Fruit fly (Drosophila melanogaster): Measurements from ENCODE around the gene MED6.

MED6 gene

dm6 chr3R:9747272-9747874 is 21.4 kb downstream of the MED6 start, which contains the start of gene CG12948 (continued):
- peak; percentile 98 for TF ChIP-seq Doc3 (GFP tag; IDR thresholded peaks at IDR 0.05; ENCODE audit: partially characterized antibody)
- peak; percentile 95 for TF ChIP-seq hbn (GFP tag; IDR thresholded peaks at IDR 0.05; ENCODE audit: partially characterized antibody)
- peak; percentile 16 for TF ChIP-seq CG1792 (GFP tag; optimal IDR thresholded peaks at IDR 0.05)
- peak; percentile 56; the same call in 1 of the 2 replicates for TF ChIP-seq klu (GFP tag; IDR thresholded peaks at IDR 0.05)
- TF ChIP-seq CG4854 (GFP tag; optimal IDR thresholded peaks at IDR 0.05) = peak; percentile 9
- TF ChIP-seq bbx (GFP tag; IDR thresholded peaks at IDR 0.05; ENCODE audit: partially characterized antibody) = peak; percentile 75
- no peak for TF ChIP-seq CG14965 (GFP tag; optimal IDR thresholded peaks at IDR 0.05; ENCODE audit: borderline replicate concordance)
- TF ChIP-seq CG7271 (tag; optimal IDR thresholded peaks at IDR 0.05) = peak; percentile 5
- no peak for TF ChIP-seq prd (optimal IDR thresholded peaks at IDR 0.05)
- TF ChIP-seq prd (GFP tag; IDR thresholded peaks at IDR 0.05) = peak; percentile 34; the same call in 1 of the 3 replicates
- TF ChIP-seq CG9797 (GFP tag; optimal IDR thresholded peaks at IDR 0.05) = no peak
- peak; percentile 6; the same call in 1 of the 4 replicates for TF ChIP-seq Gug (GFP tag; IDR thresholded peaks at IDR 0.05)
- TF ChIP-seq dmrt99B (tag; optimal IDR thresholded peaks at IDR 0.05) = no peak
- peak; percentile 83 for TF ChIP-seq Sry-δ (GFP tag; optimal IDR thresholded peaks at IDR 0.05)
- TF ChIP-seq slbo (GFP tag; IDR thresholded peaks at IDR 0.05) = peak; percentile 67
- peak; percentile 53 for TF ChIP-seq HLH54F (GFP tag; optimal IDR thresholded peaks at IDR 0.05)
- TF ChIP-seq jumu (GFP tag; optimal IDR thresholded peaks at IDR 0.05) = peak; percentile 10
- TF ChIP-seq CG10274 (GFP tag; optimal IDR thresholded peaks at IDR 0.05) = no peak
- no peak for TF ChIP-seq CG4360 (GFP tag; IDR thresholded peaks at IDR 0.05)
- peak; percentile 23 for TF ChIP-seq pzg (GFP tag; optimal IDR thresholded peaks at IDR 0.05)
- TF ChIP-seq usp (GFP tag; optimal IDR thresholded peaks at IDR 0.05) = no peak
- TF ChIP-seq CG10366 (GFP tag; IDR thresholded peaks at IDR 0.05) = peak; percentile 11; the same call in 1 of the 2 replicates
- TF ChIP-seq Fer1 (GFP tag; optimal IDR thresholded peaks at IDR 0.05) = peak; percentile 57
- TF ChIP-seq CG12104 (GFP tag; optimal IDR thresholded peaks at IDR 0.05) = peak; percentile 4
- TF ChIP-seq tin (GFP tag; optimal IDR thresholded peaks at IDR 0.05) = peak; percentile 50
- no peak for TF ChIP-seq pb (GFP tag; optimal IDR thresholded peaks at IDR 0.05)
- TF ChIP-seq row (GFP tag; IDR thresholded peaks at IDR 0.05) = peak; percentile 95
- peak; percentile 77 for TF ChIP-seq CG2120 (GFP tag; optimal IDR thresholded peaks at IDR 0.05)
- peak; percentile 36 for TF ChIP-seq CG7786 (GFP tag; optimal IDR thresholded peaks at IDR 0.05)
- no peak for TF ChIP-seq Hmr (GFP tag; optimal IDR thresholded peaks at IDR 0.05)
- no peak for TF ChIP-seq ro (GFP tag; IDR thresholded peaks at IDR 0.05)
- no peak for TF ChIP-seq Mes4 (GFP tag; optimal IDR thresholded peaks at IDR 0.05)
- peak; percentile 11 for TF ChIP-seq ems (GFP tag; optimal IDR thresholded peaks at IDR 0.05)
- peak; percentile 4 for TF ChIP-seq Spps (tag; optimal IDR thresholded peaks at IDR 0.05)
- peak; percentile 56 for TF ChIP-seq CG17385 (GFP tag; optimal IDR thresholded peaks at IDR 0.05)
- no peak for TF ChIP-seq zf30C (GFP tag; optimal IDR thresholded peaks at IDR 0.05)
- no peak for TF ChIP-seq CG7987 (GFP tag; optimal IDR thresholded peaks at IDR 0.05)
- TF ChIP-seq tna (GFP tag; IDR thresholded peaks at IDR 0.05; ENCODE audit: partially characterized antibody) = peak; percentile 71
- no peak for TF ChIP-seq dan (GFP tag; IDR thresholded peaks at IDR 0.05)
- TF ChIP-seq Dref (GFP tag; IDR thresholded peaks at IDR 0.05) = peak; percentile 56
- peak; percentile 61 for TF ChIP-seq CG9727 (GFP tag; optimal IDR thresholded peaks at IDR 0.05)
- peak; percentile 61 for TF ChIP-seq Abd-B (GFP tag; optimal IDR thresholded peaks at IDR 0.05)
- peak; percentile 23 for TF ChIP-seq CG18011 (GFP tag; optimal IDR thresholded peaks at IDR 0.05)
- no peak for TF ChIP-seq CG2712 (tag; optimal IDR thresholded peaks at IDR 0.05)
- peak; percentile 40 for TF ChIP-seq CG30020 (tag; optimal IDR thresholded peaks at IDR 0.05)
- TF ChIP-seq Atf-2 (GFP tag; optimal IDR thresholded peaks at IDR 0.05) = peak; percentile 22
- TF ChIP-seq psq (GFP tag; optimal IDR thresholded peaks at IDR 0.05) = no peak
- no peak for TF ChIP-seq CG11695 (GFP tag; IDR thresholded peaks at IDR 0.05)
- no peak for TF ChIP-seq mirr (GFP tag; optimal IDR thresholded peaks at IDR 0.05)
- TF ChIP-seq Taf1 (GFP tag; IDR thresholded peaks at IDR 0.05) = 0 out of 2 replicates have a peak, but pooled peaks have one; percentile 15
